Fruit fly (Drosophila melanogaster) whole organism, wandering third instar larva: ENCODE measurements around the gene Mccc1.
A peak's percentile ranks its signal among the peaks of the same experiment; 100 is the strongest.

Source experiments
- Abd-B ChIP-seq: fragments of >200 bp; optimal IDR thresholded peaks from 2 replicates; lab custom pipeline; 2017; ENCODE audit warnings: missing biosample characterization, missing genetic modification characterization
- CG32264 ChIP-seq: fragments of 200-800 bp; sonication (Bioruptor generic); optimal IDR thresholded peaks from 2 replicates; lab custom pipeline; 2016; ENCODE audit warnings: missing biosample characterization, missing genetic modification characterization
- CG9705 ChIP-seq: fragments of 200-800 bp; sonication (Bioruptor generic); optimal IDR thresholded peaks from 2 replicates; lab custom pipeline; 2018; ENCODE audit warnings: missing biosample characterization, mild to moderate bottlenecking, missing genetic modification characterization
- CrebA ChIP-seq: fragments of 200-800 bp; sonication (Bioruptor generic); optimal IDR thresholded peaks from 2 replicates; lab custom pipeline; 2016; ENCODE audit warnings: missing biosample characterization, mild to moderate bottlenecking, missing genetic modification characterization, borderline replicate concordance
- Dfd ChIP-seq: fragments of >200 bp; optimal IDR thresholded peaks from 2 replicates; lab custom pipeline; 2017; ENCODE audit warnings: missing biosample characterization, missing genetic modification characterization
- Dif ChIP-seq: fragments of 200-275, 200-300 bp; sonication (Bioruptor generic); optimal IDR thresholded peaks from 2 replicates; lab custom pipeline; 2018; ENCODE audit warnings: missing biosample characterization, missing genetic modification characterization; ENCODE audit not compliant: partially characterized antibody
- GATAd ChIP-seq: sonication (Bioruptor generic); optimal IDR thresholded peaks from 2 replicates; lab custom pipeline; 2016; ENCODE audit warnings: missing biosample characterization, missing genetic modification characterization
- HLH106 ChIP-seq: fragments of 200-800 bp; optimal IDR thresholded peaks from 3 replicates; lab custom pipeline; 2019; ENCODE audit warnings: missing biosample characterization, mild to moderate bottlenecking, missing genetic modification characterization, moderate library complexity
- Hnf4 ChIP-seq: fragments of 200-800 bp; sonication (Bioruptor generic); optimal IDR thresholded peaks from 2 replicates; lab custom pipeline; 2016; ENCODE audit warnings: missing biosample characterization, mild to moderate bottlenecking, missing genetic modification characterization
- Hr78 ChIP-seq: fragments of >200 bp; optimal IDR thresholded peaks from 2 replicates; lab custom pipeline; 2017; ENCODE audit warnings: missing biosample characterization, missing genetic modification characterization
- Jra ChIP-seq: sonication (Bioruptor generic); optimal IDR thresholded peaks from 2 replicates; lab custom pipeline; 2016; ENCODE audit warnings: missing biosample characterization, missing genetic modification characterization
- Mio ChIP-seq: sonication (Bioruptor generic); optimal IDR thresholded peaks from 2 replicates; lab custom pipeline; 2016; ENCODE audit warnings: missing biosample characterization, missing genetic modification characterization
- Myc ChIP-seq: fragments of >200 bp; optimal IDR thresholded peaks from 2 replicates; lab custom pipeline; 2017
- N ChIP-seq: fragments of >200 bp; optimal IDR thresholded peaks from 2 replicates; lab custom pipeline; 2018; ENCODE audit warnings: missing biosample characterization, missing external identifiers, missing genetic modification characterization
- OdsH ChIP-seq: fragments of 200-800 bp; sonication (Bioruptor generic); optimal IDR thresholded peaks from 2 replicates; lab custom pipeline; 2016; ENCODE audit warnings: missing biosample characterization, mild to moderate bottlenecking, missing genetic modification characterization
- Rel ChIP-seq, 2 experiments: fragments of 200-800 bp; sonication (Bioruptor generic) in 1 of 2; optimal IDR thresholded peaks; 2 replicates in 1 of 2; 3 replicates in 1 of 2; lab custom pipeline; 2016 to 2019; ENCODE audit warnings: mild to moderate bottlenecking in 2 of 2, missing biosample characterization in 2 of 2, missing genetic modification characterization in 2 of 2, moderate library complexity in 1 of 2
- Sp1 ChIP-seq: fragments of 200-800 bp; sonication (Bioruptor generic); optimal IDR thresholded peaks from 3 replicates; lab custom pipeline; 2019; ENCODE audit warnings: missing biosample characterization, mild to moderate bottlenecking, missing genetic modification characterization, moderate library complexity
- Vsx2 ChIP-seq: fragments of 200-300, 225-300 bp; sonication (Bioruptor generic); optimal IDR thresholded peaks from 2 replicates; lab custom pipeline; 2018; ENCODE audit warnings: missing biosample characterization, missing genetic modification characterization; ENCODE audit not compliant: partially characterized antibody
- br ChIP-seq: fragments of 200-800 bp; sonication (Bioruptor generic); optimal IDR thresholded peaks from 2 replicates; lab custom pipeline; 2016; ENCODE audit warnings: missing biosample characterization, missing genetic modification characterization
- dl ChIP-seq, 2 experiments: fragments of 175-275, 200-275 bp in 1 of 2; fragments of 200-275 bp in 1 of 2; sonication (Bioruptor generic); optimal IDR thresholded peaks; lab custom pipeline; 2018; ENCODE audit warnings: mild to moderate bottlenecking in 2 of 2, missing biosample characterization in 2 of 2, missing genetic modification characterization in 2 of 2, moderate library complexity in 2 of 2; ENCODE audit not compliant: partially characterized antibody in 2 of 2, insufficient read depth in 1 of 2
- dsf ChIP-seq: sonication (Bioruptor generic); optimal IDR thresholded peaks from 2 replicates; lab custom pipeline; 2016; ENCODE audit warnings: missing biosample characterization, missing genetic modification characterization, borderline replicate concordance
- ey ChIP-seq: fragments of 200-800 bp; sonication (Bioruptor generic); optimal IDR thresholded peaks from 2 replicates; lab custom pipeline; 2016; ENCODE audit warnings: missing biosample characterization, missing genetic modification characterization
- foxo ChIP-seq, 2 experiments: fragments of 200-800 bp; sonication (Bioruptor generic); optimal IDR thresholded peaks; 2 replicates in 1 of 2; 3 replicates in 1 of 2; lab custom pipeline; 2016 to 2017; ENCODE audit warnings: missing biosample characterization in 2 of 2, missing genetic modification characterization in 2 of 2
- fru ChIP-seq: fragments of 200-800 bp; sonication (Bioruptor generic); optimal IDR thresholded peaks from 3 replicates; lab custom pipeline; 2016; ENCODE audit warnings: missing biosample characterization, mild to moderate bottlenecking, missing genetic modification characterization
- h ChIP-seq: fragments of 200-800 bp; sonication (Bioruptor generic); optimal IDR thresholded peaks from 3 replicates; lab custom pipeline; 2016; ENCODE audit warnings: missing biosample characterization, mild to moderate bottlenecking, missing genetic modification characterization
- jim ChIP-seq: fragments of 175-275, 200-325 bp; sonication (Bioruptor generic); optimal IDR thresholded peaks from 2 replicates; lab custom pipeline; 2016; ENCODE audit warnings: missing biosample characterization, mild to moderate bottlenecking, missing genetic modification characterization
- lola ChIP-seq: fragments of >200 bp; optimal IDR thresholded peaks from 2 replicates; lab custom pipeline; 2017; ENCODE audit warnings: missing biosample characterization, missing genetic modification characterization
- pan ChIP-seq: fragments of >200 bp; optimal IDR thresholded peaks from 2 replicates; lab custom pipeline; 2017
- psq ChIP-seq: fragments of 200-800 bp; sonication (Bioruptor generic); optimal IDR thresholded peaks from 3 replicates; lab custom pipeline; 2017; ENCODE audit warnings: missing biosample characterization, mild to moderate bottlenecking, missing genetic modification characterization, moderate library complexity
- rgr ChIP-seq: fragments of 200-800 bp; sonication (Bioruptor generic); optimal IDR thresholded peaks from 3 replicates; lab custom pipeline; 2016; ENCODE audit warnings: missing biosample characterization, mild to moderate bottlenecking, missing genetic modification characterization
- sv ChIP-seq: fragments of 200-800 bp; sonication (Bioruptor generic); optimal IDR thresholded peaks from 3 replicates; lab custom pipeline; 2016; ENCODE audit warnings: missing biosample characterization, missing genetic modification characterization
- tai ChIP-seq: sonication (Bioruptor generic); optimal IDR thresholded peaks from 2 replicates; lab custom pipeline; 2016; ENCODE audit warnings: missing biosample characterization, missing genetic modification characterization
- usp ChIP-seq: fragments of >200 bp; optimal IDR thresholded peaks from 2 replicates; lab custom pipeline; 2017; ENCODE audit warnings: missing biosample characterization, missing genetic modification characterization
- woc ChIP-seq: sonication (Bioruptor generic); optimal IDR thresholded peaks from 2 replicates; lab custom pipeline; 2016; ENCODE audit warnings: missing biosample characterization, mild to moderate bottlenecking, missing genetic modification characterization

Gene Mccc1

DNA sequence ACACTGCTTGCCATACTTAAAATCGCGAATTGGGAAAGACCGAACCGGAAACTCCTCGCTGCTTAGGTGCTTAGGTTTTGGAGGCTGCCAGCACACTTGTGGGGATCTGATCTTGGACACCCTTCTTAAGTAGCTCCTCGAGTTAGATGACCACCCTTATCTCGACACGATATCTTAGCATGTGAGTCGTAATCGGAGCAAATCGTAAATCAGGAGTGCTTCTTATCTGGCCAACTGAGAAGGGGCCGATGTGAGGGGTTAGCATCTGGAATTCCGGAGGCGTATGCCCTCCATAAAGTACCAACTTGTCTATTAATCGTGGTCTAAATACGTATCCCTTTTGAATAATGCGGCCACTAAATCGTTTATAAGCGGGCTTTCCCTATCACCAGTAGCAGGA is 39.1 kb downstream of the Mccc1 start, which contains the start of gene salt:
Gene salt, minus strand, starts transcription at position 101 of the 400 bp plus-strand sequence.
- TF ChIP-seq CrebA (no peak), Dif (GFP tag; lab: Kevin White, UChicago) (no peak), GATAd (GFP tag; lab: Kevin White, UChicago) (no peak), CG32264 (GFP tag; lab: Kevin White, UChicago) (no peak), HLH106 (tag; lab: Kevin White, UChicago) (no peak), ey (GFP tag; lab: Kevin White, UChicago) (no peak), CG9705 (GFP tag; lab: Kevin White, UChicago) (no peak), psq (no peak), Abd-B (GFP tag; lab: Kevin White, UChicago) (no peak), Hr78 (GFP tag; lab: Kevin White, UChicago) (no peak), tai (GFP tag; lab: Kevin White, UChicago) (no peak), OdsH (GFP tag; lab: Kevin White, UChicago) (no peak), Jra (GFP tag; lab: Kevin White, UChicago) (no peak), woc (GFP tag; lab: Kevin White, UChicago) (no peak), sv (GFP tag; lab: Kevin White, UChicago) (no peak), Mio (GFP tag; lab: Kevin White, UChicago) (no peak), Rel (GFP tag; optimal IDR thresholded peaks at IDR 0.05; lab: Kevin White, UChicago) (no peak), Rel (tag; optimal IDR thresholded peaks at IDR 0.05; lab: Kevin White, UChicago) (no peak), h (GFP tag; lab: Kevin White, UChicago) (no peak), N (GFP tag; lab: Kevin White, UChicago) (no peak), br (GFP tag; lab: Kevin White, UChicago) (no peak)
- TF ChIP-seq, all 38 proteins: peak for 0

DNA sequence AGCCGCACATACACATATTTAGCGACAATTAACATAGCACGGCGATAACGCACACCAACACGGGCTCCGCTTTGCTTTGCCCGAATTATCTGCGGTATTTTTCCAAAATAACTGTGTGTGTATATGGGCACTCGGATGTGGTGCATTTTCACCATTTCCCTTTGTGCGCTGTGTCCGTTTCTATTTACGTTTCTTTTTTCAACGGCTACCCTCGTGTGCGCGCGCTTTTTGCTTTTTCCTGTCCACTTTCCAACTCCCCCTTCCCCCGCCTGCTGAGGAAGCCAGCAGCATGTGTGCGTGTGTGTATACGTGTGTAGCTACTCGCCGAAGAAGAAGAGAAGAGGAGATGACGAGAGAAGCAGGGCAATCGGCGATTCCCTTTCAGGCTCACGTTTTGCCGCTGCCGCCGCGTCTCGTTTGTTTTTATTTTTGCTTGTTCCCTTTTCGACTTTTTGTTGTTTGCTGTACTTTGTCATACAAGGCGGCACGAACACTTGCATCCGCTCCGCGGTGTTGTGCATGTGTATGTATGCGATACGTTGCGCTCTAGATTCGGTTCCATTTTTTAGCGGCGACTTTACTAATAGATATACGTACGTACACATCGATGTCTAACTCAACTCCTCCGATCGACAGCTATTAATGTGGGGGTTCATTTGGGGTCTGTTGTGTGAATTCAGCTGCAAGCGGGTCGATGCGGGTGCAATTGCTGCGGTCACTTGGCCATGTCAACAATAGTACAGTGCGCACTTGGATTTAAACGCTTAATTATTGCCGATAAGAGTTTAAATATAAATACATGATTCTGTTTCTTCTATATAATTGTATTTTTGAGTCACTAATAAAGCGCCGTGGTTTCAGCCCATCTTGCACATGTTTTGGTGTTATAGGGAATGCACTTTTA is 45.4 kb downstream of the Mccc1 start:
- TF ChIP-seq HLH106 (tag; lab: Kevin White, UChicago) (no peak), Hnf4 (GFP tag; lab: Kevin White, UChicago) (peak; percentile 4), sv (GFP tag; lab: Kevin White, UChicago) (no peak), Myc (lab: Kevin White, UChicago) (no peak), fru (GFP tag; lab: Kevin White, UChicago) (peak; percentile 41), rgr (GFP tag; lab: Kevin White, UChicago) (peak; percentile 21), Hr78 (GFP tag; lab: Kevin White, UChicago) (peak; percentile 6), tai (GFP tag; lab: Kevin White, UChicago) (no peak), woc (GFP tag; lab: Kevin White, UChicago) (no peak), h (GFP tag; lab: Kevin White, UChicago) (peak; percentile 30), pan (no peak), usp (GFP tag; lab: Kevin White, UChicago) (no peak), dl (GFP tag; optimal IDR thresholded peaks at IDR 0.05; lab: Kevin White, UChicago; ENCODE audit: insufficient read depth in 1 of 2, partially characterized antibody in 2 of 2) (no peak), CG32264 (GFP tag; lab: Kevin White, UChicago) (no peak), dsf (GFP tag; lab: Kevin White, UChicago) (no peak), Sp1 (GFP tag; lab: Kevin White, UChicago) (peak; percentile 61), Dfd (GFP tag; lab: Kevin White, UChicago) (no peak), lola (GFP tag; lab: Kevin White, UChicago) (no peak), ey (GFP tag; lab: Kevin White, UChicago) (no peak), psq (peak; percentile 100), jim (GFP tag; lab: Kevin White, UChicago) (no peak), Mio (GFP tag; lab: Kevin White, UChicago) (no peak), br (GFP tag; lab: Kevin White, UChicago) (peak; percentile 18), Jra (GFP tag; lab: Kevin White, UChicago) (no peak), Rel (GFP tag; optimal IDR thresholded peaks at IDR 0.05; lab: Kevin White, UChicago) (peak; percentile 53), Rel (tag; optimal IDR thresholded peaks at IDR 0.05; lab: Kevin White, UChicago) (peak; percentile 59), foxo (GFP tag; optimal IDR thresholded peaks at IDR 0.05; lab: Kevin White, UChicago) (peak in 1 of 2 experiments; percentile 40), Vsx2 (GFP tag; lab: Kevin White, UChicago) (no peak), N (GFP tag; lab: Kevin White, UChicago) (peak; percentile 81), CrebA (no peak), Abd-B (GFP tag; lab: Kevin White, UChicago) (no peak), Dif (GFP tag; lab: Kevin White, UChicago) (peak; percentile 20)
